Worm (Caenorhabditis elegans) whole organism, young adult: Measurements from ENCODE around the gene nhr-67.

Experiments used
- C06A6.2 ChIP-seq: fragments of 200-800 bp; sonication (Bioruptor generic); conservative IDR thresholded peaks from 2 replicates; pipeline ENCODE4 v1.3.6; 2022; ENCODE audit warnings: missing genetic modification characterization, missing compliant biosample characterization
- C17E4.6 ChIP-seq: fragments of 200-800 bp; sonication (Bioruptor generic); IDR thresholded peaks from 2 replicates; pipeline ENCODE4 v1.3.6; 2022; ENCODE audit warnings: missing genetic modification reagents, missing genetic modification characterization, missing compliant biosample characterization
- D2030.7 ChIP-seq: fragments of 200-800 bp; sonication (Bioruptor generic); IDR thresholded peaks from 2 replicates; pipeline ENCODE4 v1.3.6; 2022; ENCODE audit warnings: missing genetic modification reagents, missing genetic modification characterization, missing compliant biosample characterization
- F22D6.2 ChIP-seq: sonication (generic microtip); optimal IDR thresholded peaks from 2 replicates; lab custom pipeline; 2016; ENCODE audit warnings: mild to moderate bottlenecking, missing genetic modification characterization, missing compliant biosample characterization
- F23B12.7 ChIP-seq: sonication (generic microtip); optimal IDR thresholded peaks from 2 replicates; lab custom pipeline; 2017; ENCODE audit warnings: missing genetic modification characterization, mild to moderate bottlenecking, missing compliant biosample characterization, antibody characterized with exemption, moderate library complexity; ENCODE audit not compliant: insufficient read depth
- F33H1.4 ChIP-seq: fragments of 200-800 bp; sonication (Bioruptor generic); IDR thresholded peaks from 2 replicates; pipeline ENCODE4 v1.3.6; 2022; ENCODE audit warnings: missing genetic modification reagents, missing genetic modification characterization, missing compliant biosample characterization
- F49E8.2 ChIP-seq: sonication (generic microtip); optimal IDR thresholded peaks from 3 replicates; lab custom pipeline; 2017; ENCODE audit warnings: missing genetic modification characterization, mild to moderate bottlenecking, missing compliant biosample characterization, antibody characterized with exemption, moderate library complexity; ENCODE audit not compliant: insufficient read depth
- F52B5.7 ChIP-seq: sonication (generic microtip); optimal IDR thresholded peaks from 2 replicates; lab custom pipeline; 2016; ENCODE audit warnings: mild to moderate bottlenecking, missing genetic modification characterization, missing compliant biosample characterization
- T07F8.4 ChIP-seq: sonication (generic microtip); optimal IDR thresholded peaks from 2 replicates; lab custom pipeline; 2016; ENCODE audit warnings: mild to moderate bottlenecking, missing genetic modification characterization, moderate library complexity, missing compliant biosample characterization
- ceh-100 ChIP-seq: fragments of 200-800 bp; sonication (Bioruptor generic); IDR thresholded peaks from 2 replicates; pipeline ENCODE4 v1.3.6; 2022; ENCODE audit warnings: missing genetic modification reagents, missing genetic modification characterization, missing compliant biosample characterization
- ceh-91 ChIP-seq: fragments of 200-800 bp; sonication (Bioruptor generic); IDR thresholded peaks from 2 replicates; pipeline ENCODE4 v1.3.6; 2022; ENCODE audit warnings: missing genetic modification reagents, missing genetic modification characterization, missing compliant biosample characterization
- chd-7 ChIP-seq: sonication (generic microtip); optimal IDR thresholded peaks from 2 replicates; lab custom pipeline; 2016; ENCODE audit warnings: mild to moderate bottlenecking, missing genetic modification characterization, moderate library complexity, missing compliant biosample characterization
- dox-1 ChIP-seq: fragments of 200-800 bp; sonication (Bioruptor generic); IDR thresholded peaks from 2 replicates; pipeline ENCODE4 v1.3.6; 2022; ENCODE audit warnings: missing genetic modification reagents, missing genetic modification characterization, missing compliant biosample characterization
- dpl-1 ChIP-seq: fragments of 150-350 bp; optimal IDR thresholded peaks from 2 replicates; lab custom pipeline; 2014; ENCODE audit warnings: missing biosample characterization, missing genetic modification reagents, missing genetic modification characterization
- efl-1 ChIP-seq: fragments of 150-350 bp; optimal IDR thresholded peaks from 2 replicates; lab custom pipeline; 2014; ENCODE audit warnings: missing biosample characterization, missing genetic modification reagents, missing genetic modification characterization
- egl-44 ChIP-seq: fragments of 200-800 bp; sonication (Bioruptor generic); IDR thresholded peaks from 2 replicates; pipeline ENCODE4 v1.3.6; 2022; ENCODE audit warnings: missing genetic modification reagents, missing genetic modification characterization, missing compliant biosample characterization
- fkh-3 ChIP-seq: sonication (generic microtip); optimal IDR thresholded peaks from 2 replicates; lab custom pipeline; 2016; ENCODE audit warnings: mild to moderate bottlenecking, missing genetic modification characterization, missing compliant biosample characterization
- hmg-1.2 ChIP-seq: fragments of 200-800 bp; sonication (Bioruptor generic); IDR thresholded peaks from 2 replicates; pipeline ENCODE4 v1.3.6; 2022; ENCODE audit warnings: missing genetic modification reagents, missing genetic modification characterization, missing compliant biosample characterization
- hsf-1 ChIP-seq: fragments of 200-800 bp; sonication (Bioruptor generic); IDR thresholded peaks from 2 replicates; pipeline ENCODE4 v1.3.6; 2022; ENCODE audit warnings: missing genetic modification reagents, missing genetic modification characterization, missing compliant biosample characterization
- lin-35 ChIP-seq, 3 experiments: fragments of 150-350 bp in 2 of 3; sonication (generic microtip) in 1 of 3; optimal IDR thresholded peaks; 2 replicates each; lab custom pipeline; 2014 to 2018; ENCODE audit warnings: missing biosample characterization in 3 of 3, missing genetic modification characterization in 3 of 3, missing genetic modification reagents in 3 of 3
- lin-40 ChIP-seq: sonication (generic microtip); optimal IDR thresholded peaks from 2 replicates; lab custom pipeline; 2016; ENCODE audit warnings: missing genetic modification characterization, mild to moderate bottlenecking, missing compliant biosample characterization, missing genotype, missing genetic modification reagents
- lin-54 ChIP-seq: fragments of 200-800 bp; sonication (Bioruptor generic); optimal IDR thresholded peaks from 2 replicates; lab custom pipeline; 2018; ENCODE audit warnings: mild to moderate bottlenecking, missing genetic modification characterization, missing compliant biosample characterization
- lir-1 ChIP-seq: fragments of 200-800 bp; sonication (Bioruptor generic); conservative IDR thresholded peaks from 2 replicates; pipeline ENCODE4 v1.3.6; 2022; ENCODE audit warnings: missing genetic modification reagents, missing genetic modification characterization, missing compliant biosample characterization
- lsl-1 ChIP-seq: fragments of 200-800 bp; sonication (Bioruptor generic); optimal IDR thresholded peaks from 2 replicates; lab custom pipeline; 2018; ENCODE audit warnings: mild to moderate bottlenecking, missing genetic modification characterization, moderate library complexity, missing compliant biosample characterization
- madf-3 ChIP-seq: fragments of 200-800 bp; sonication (Bioruptor generic); IDR thresholded peaks from 2 replicates; pipeline ENCODE4 v1.3.6; 2022; ENCODE audit warnings: missing genetic modification reagents, missing genetic modification characterization, missing compliant biosample characterization
- madf-6 ChIP-seq: fragments of 200-800 bp; sonication (Bioruptor generic); IDR thresholded peaks from 2 replicates; pipeline ENCODE4 v1.3.6; 2022; ENCODE audit warnings: missing genetic modification reagents, missing genetic modification characterization, missing compliant biosample characterization
- madf-8 ChIP-seq: fragments of 200-800 bp; sonication (Bioruptor generic); conservative IDR thresholded peaks from 2 replicates; pipeline ENCODE4 v1.3.6; 2022; ENCODE audit warnings: missing genetic modification reagents, missing genetic modification characterization, missing compliant biosample characterization
- nfya-2 ChIP-seq: fragments of 200-800 bp; sonication (Bioruptor generic); IDR thresholded peaks from 2 replicates; pipeline ENCODE4 v1.3.6; 2022; ENCODE audit warnings: missing genetic modification reagents, missing genetic modification characterization, missing compliant biosample characterization
- nfyb-1 ChIP-seq: fragments of 200-800 bp; sonication (Bioruptor generic); IDR thresholded peaks from 2 replicates; pipeline ENCODE4 v1.3.6; 2022; ENCODE audit warnings: missing genetic modification reagents, missing genetic modification characterization, missing compliant biosample characterization
- nhr-27 ChIP-seq: fragments of 200-800 bp; sonication (Bioruptor generic); optimal IDR thresholded peaks from 2 replicates; lab custom pipeline; 2018; ENCODE audit warnings: mild to moderate bottlenecking, missing genetic modification characterization, moderate library complexity, missing compliant biosample characterization
- pbrm-1 ChIP-seq: fragments of 200-800 bp; sonication (Bioruptor generic); IDR thresholded peaks from 2 replicates; pipeline ENCODE4 v1.3.6; 2022; ENCODE audit warnings: missing genetic modification reagents, missing genetic modification characterization, missing compliant biosample characterization
- rcor-1 ChIP-seq: fragments of 200-800 bp; sonication (Bioruptor generic); IDR thresholded peaks from 2 replicates; pipeline ENCODE4 v1.3.6; 2022; ENCODE audit warnings: missing genetic modification reagents, missing genetic modification characterization, missing compliant biosample characterization
- snpc-1.3 ChIP-seq: sonication (generic microtip); optimal IDR thresholded peaks from 2 replicates; lab custom pipeline; 2017; ENCODE audit warnings: missing genetic modification characterization, mild to moderate bottlenecking, missing compliant biosample characterization, antibody characterized with exemption, moderate library complexity, missing genotype, missing genetic modification reagents; ENCODE audit not compliant: insufficient read depth
- snpc-3.4 ChIP-seq: sonication (generic microtip); optimal IDR thresholded peaks from 2 replicates; lab custom pipeline; 2017; ENCODE audit warnings: missing genetic modification characterization, mild to moderate bottlenecking, missing compliant biosample characterization, antibody characterized with exemption, moderate library complexity, missing genotype, missing genetic modification reagents
- tbp1 ChIP-seq: fragments of 200-800 bp; sonication (Bioruptor generic); optimal IDR thresholded peaks from 2 replicates; lab custom pipeline; 2018; ENCODE audit warnings: mild to moderate bottlenecking, missing genetic modification characterization, missing compliant biosample characterization
- unc-130 ChIP-seq: sonication (generic microtip); optimal IDR thresholded peaks from 2 replicates; lab custom pipeline; 2016; ENCODE audit warnings: missing genetic modification reagents, missing genetic modification characterization, missing compliant biosample characterization
- xnd-1 ChIP-seq: sonication (generic microtip); optimal IDR thresholded peaks from 2 replicates; lab custom pipeline; 2016; ENCODE audit warnings: missing genotype, missing genetic modification reagents, missing genetic modification characterization, missing compliant biosample characterization
- zfh-2 ChIP-seq: fragments of 200-800 bp; sonication (Bioruptor generic); conservative IDR thresholded peaks from 2 replicates; pipeline ENCODE4 v1.3.6; 2022; ENCODE audit warnings: missing genetic modification reagents, missing genetic modification characterization, missing compliant biosample characterization
- ztf-6 ChIP-seq: fragments of 200-800 bp; sonication (Bioruptor generic); IDR thresholded peaks from 2 replicates; pipeline ENCODE4 v1.3.6; 2022; ENCODE audit warnings: missing genetic modification reagents, missing genetic modification characterization, missing compliant biosample characterization

Gene nhr-67

ce11 chrIV:11154425-11155114, 15.0 kb upstream of the nhr-67 start, which contains the start of gene C08F8.3:
Gene C08F8.3, plus strand, starts transcription at chrIV:11155044.
- TF ChIP-seq madf-6 (GFP tag; lab: Robert Waterston, UW): peak; percentile 95
- TF ChIP-seq F49E8.2 (tag; lab: Kevin White, UChicago): peak; percentile 50
- peak; percentile 77 for TF ChIP-seq snpc-3.4 (tag; lab: Kevin White, UChicago)
- peak; percentile 95 for TF ChIP-seq efl-1 (GFP tag; lab: Kevin White, UChicago)
- peak; percentile 44; the same call in 1 of the 2 replicates for TF ChIP-seq dox-1 (GFP tag; lab: Robert Waterston, UW)
- peak; percentile 78 for TF ChIP-seq xnd-1 (tag; lab: Kevin White, UChicago)
- TF ChIP-seq dpl-1 (GFP tag; lab: Kevin White, UChicago): peak; percentile 71
- TF ChIP-seq lin-54 (GFP tag; lab: Kevin White, UChicago): peak; percentile 23
- TF ChIP-seq ceh-100 (GFP tag; lab: Robert Waterston, UW): 0 out of 2 replicates have a peak, but pooled peaks have one; percentile 23
- peak; percentile 76 for TF ChIP-seq F33H1.4 (GFP tag; lab: Robert Waterston, UW)
- TF ChIP-seq nfya-2 (GFP tag; lab: Robert Waterston, UW): 0 out of 2 replicates have a peak, but pooled peaks have one; percentile 90
- peak; percentile 89 for TF ChIP-seq lsl-1 (GFP tag; lab: Kevin White, UChicago)
- peak; percentile 31 for TF ChIP-seq unc-130 (GFP tag; lab: Kevin White, UChicago)
- peak; percentile 85 for TF ChIP-seq ceh-91 (GFP tag; lab: Robert Waterston, UW)
- peak; percentile 90 for TF ChIP-seq D2030.7 (GFP tag; lab: Robert Waterston, UW)
- TF ChIP-seq hmg-1.2 (GFP tag; lab: Robert Waterston, UW): peak; percentile 49
- TF ChIP-seq madf-8 (GFP tag; lab: Robert Waterston, UW): peak; percentile 92
- TF ChIP-seq hsf-1 (GFP tag; lab: Robert Waterston, UW): peak; percentile 81; the same call in 1 of the 2 replicates
- peak; percentile 93 for TF ChIP-seq nfyb-1 (GFP tag; lab: Robert Waterston, UW)

ce11 chrIV:11156526-11156925, 13.0 kb upstream of the nhr-67 start:
- TF ChIP-seq fkh-3 (tag; lab: Kevin White, UChicago) (no peak), F49E8.2 (tag; lab: Kevin White, UChicago) (peak; percentile 5), F23B12.7 (tag; lab: Kevin White, UChicago) (no peak), hsf-1 (GFP tag; lab: Robert Waterston, UW) (0 out of 2 replicates have a peak, but pooled peaks have one; percentile 62), madf-3 (GFP tag; lab: Robert Waterston, UW) (0 out of 2 replicates have a peak, but pooled peaks have one; percentile 53)

ce11 chrIV:11159886-11160285, 9.7 kb upstream of the nhr-67 start, which contains the start of gene mboa-4:
Gene mboa-4, minus strand, starts transcription at chrIV:11159986.
- TF ChIP-seq chd-7 (tag; lab: Kevin White, UChicago): no peak

ce11 chrIV:11160707-11161106, 8.8 kb upstream of the nhr-67 start, which contains the start of gene C08F8.15:
Gene C08F8.15, minus strand, starts transcription at chrIV:11160807.
- no peak for TF ChIP-seq snpc-1.3 (tag; lab: Kevin White, UChicago)

ce11 chrIV:11162451-11162850, 7.1 kb upstream of the nhr-67 start, which contains the start of gene fbxb-9:
Gene fbxb-9, minus strand, starts transcription at chrIV:11162551.
- TF ChIP-seq lir-1 (no peak), rcor-1 (GFP tag; lab: Robert Waterston, UW) (no peak), F52B5.7 (tag; lab: Kevin White, UChicago) (no peak), T07F8.4 (no peak), zfh-2 (no peak), ztf-6 (GFP tag; lab: Robert Waterston, UW) (no peak), C17E4.6 (no peak), pbrm-1 (GFP tag; lab: Robert Waterston, UW) (no peak), tbp1 (GFP tag; lab: Kevin White, UChicago) (no peak), lin-35 (GFP tag; optimal IDR thresholded peaks at IDR 0.05; lab: Kevin White, UChicago) (no peak), lin-40 (no peak), F22D6.2 (no peak), egl-44 (GFP tag; lab: Robert Waterston, UW) (no peak), nhr-27 (no peak), C06A6.2 (GFP tag; lab: Robert Waterston, UW) (no peak)
